Worm (Caenorhabditis elegans) whole organism, early embryonic: ENCODE results near the gene W10C6.2.

ENCODE experiments used
- ama-1 ChIP-seq: fragments of 150-350 bp; optimal IDR thresholded peaks from 2 replicates; lab custom pipeline; 2014
- ets-7 ChIP-seq: sonication (generic microtip); optimal IDR thresholded peaks from 2 replicates; lab custom pipeline; 2016; ENCODE audit warnings: missing genotype, missing genetic modification characterization, missing compliant biosample characterization
- sea-1 ChIP-seq: fragments of 200-800 bp; sonication (Bioruptor generic); conservative IDR thresholded peaks from 2 replicates; pipeline ENCODE4 v1.3.6; 2022; ENCODE audit warnings: missing genetic modification characterization, missing compliant biosample characterization

DNA sequence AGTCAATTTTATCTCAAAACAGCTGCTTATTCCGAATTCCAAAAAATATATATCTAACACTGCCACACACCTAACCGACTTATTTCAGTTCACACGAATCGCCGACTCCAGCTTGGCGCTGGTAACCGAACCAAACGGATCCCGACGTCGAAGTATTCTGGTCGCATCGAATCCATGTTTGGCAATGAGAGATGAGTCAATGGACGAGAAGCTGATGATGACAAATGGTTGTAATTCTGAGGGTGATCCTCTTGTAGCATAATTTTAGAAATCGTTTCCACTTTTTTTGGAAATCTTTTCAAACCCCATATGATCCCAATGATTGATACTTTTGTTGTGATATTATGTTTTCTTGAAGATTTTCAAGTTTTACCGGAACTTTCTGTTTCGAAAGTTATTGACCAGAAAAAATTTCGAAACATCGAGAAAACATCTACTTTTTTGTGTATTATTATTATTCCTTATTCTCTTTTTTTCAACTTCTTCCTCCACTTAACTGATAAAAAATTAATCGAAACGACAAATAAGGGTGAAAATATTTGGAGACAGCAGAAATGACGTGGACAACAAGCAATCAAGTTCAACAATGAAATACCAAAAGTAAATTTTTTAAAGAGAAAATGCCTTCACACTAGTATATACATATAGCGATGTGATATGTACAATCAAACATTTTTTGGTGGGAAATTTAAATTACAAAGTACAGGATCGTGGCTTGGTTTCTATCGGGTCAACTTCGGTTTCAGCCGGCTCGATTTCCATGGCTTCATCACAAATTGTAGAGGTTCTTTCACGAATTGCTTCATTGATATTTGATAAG is 28.4 kb upstream of the W10C6.2 start:
- TF ChIP-seq ets-7 (no peak), ama-1 (lab: Kevin White, UChicago) (no peak), sea-1 (GFP tag; lab: Robert Waterston, UW) (no peak)
